Worm (Caenorhabditis elegans): ENCODE results near the gene PDB1.1.

Gene PDB1.1

DNA sequence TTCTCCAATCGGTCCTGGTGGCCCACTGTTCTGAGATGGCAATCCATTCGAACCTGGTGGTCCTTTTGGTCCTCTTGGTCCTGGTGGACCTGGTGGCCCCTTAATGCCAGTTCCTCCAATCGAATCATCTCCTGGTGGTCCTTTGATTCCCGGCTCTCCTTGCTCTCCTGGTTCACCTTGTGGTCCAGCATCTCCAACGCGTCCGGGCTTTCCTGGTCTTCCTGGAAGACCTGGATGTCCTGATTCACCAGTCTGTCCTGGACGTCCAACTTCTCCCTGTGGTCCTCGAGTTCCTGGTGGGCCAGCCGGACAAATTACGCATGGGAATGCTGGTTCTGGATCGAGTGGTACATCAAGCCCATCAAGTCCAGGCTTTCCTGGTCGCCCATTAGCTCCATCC, 22.0 kb downstream of the PDB1.1 start:
- no peak for TF ChIP-seq unc-62 (GFP tag; optimal IDR thresholded peaks at IDR 0.05)

DNA sequence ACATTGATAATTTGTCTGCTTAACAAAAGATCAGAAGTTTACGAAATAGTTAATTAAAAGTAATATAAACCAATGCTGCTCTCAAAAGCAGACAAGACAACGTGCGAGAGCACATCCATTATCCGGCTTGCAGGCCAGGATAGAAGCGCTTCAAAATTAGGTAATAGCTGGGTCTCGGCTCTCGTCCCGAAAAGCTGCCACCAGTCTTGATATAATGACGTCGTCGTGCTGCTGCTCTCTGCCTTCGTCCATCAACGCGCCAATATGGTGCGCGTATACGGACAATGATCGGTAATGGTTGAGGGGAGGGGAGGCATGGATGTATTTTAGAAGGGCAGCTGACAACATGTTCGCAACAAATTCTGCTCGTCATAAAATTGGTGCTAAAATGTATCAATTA, 24.4 kb downstream of the PDB1.1 start:
- TF ChIP-seq unc-62 (GFP tag; optimal IDR thresholded peaks at IDR 0.05), result no peak

DNA sequence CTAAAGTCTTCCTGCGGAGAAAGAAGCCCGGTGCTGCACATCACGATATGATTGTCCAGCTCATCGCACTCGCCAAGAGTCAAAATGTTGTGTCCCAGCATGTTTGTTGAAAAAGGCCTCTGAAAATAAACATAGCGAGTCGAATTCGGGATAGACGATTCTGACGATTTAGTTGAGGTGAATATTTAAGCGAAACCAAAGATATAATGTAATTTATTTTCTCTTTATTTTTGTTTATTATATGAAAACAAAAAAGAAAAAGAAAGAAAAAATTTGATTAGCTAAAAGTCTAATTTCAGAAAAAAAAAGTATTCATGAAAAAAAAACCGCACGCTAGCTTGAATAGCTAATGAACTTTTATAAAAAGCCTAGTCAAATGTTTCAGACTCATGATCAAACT, 26.3 kb downstream of the PDB1.1 start, which contains the start of gene ceh-14:
ceh-14 (minus strand) TSS at position 101 of the 400 bp plus-strand sequence.
- no peak for TF ChIP-seq unc-62 (GFP tag; optimal IDR thresholded peaks at IDR 0.05)

DNA sequence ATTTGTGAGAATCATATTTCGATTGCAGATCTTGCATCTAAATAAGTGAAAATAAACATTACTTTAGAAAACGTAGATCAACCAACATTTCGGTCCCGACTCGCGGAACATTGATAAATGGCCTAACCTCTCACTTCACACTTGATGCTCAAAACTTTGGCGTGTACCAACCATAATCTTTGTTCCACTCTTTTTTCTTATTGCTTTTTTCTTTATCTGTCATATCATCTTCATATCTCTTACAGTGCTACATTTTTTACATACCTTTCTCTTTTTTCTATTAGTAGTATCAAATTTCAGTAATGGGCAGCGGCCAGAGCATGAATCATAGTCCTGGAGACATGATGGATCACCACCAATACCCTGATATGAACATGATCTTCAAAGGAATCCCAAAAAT, 33.6 kb downstream of the PDB1.1 start, which contains the start of gene F46C8.3:
F46C8.3 (plus strand) TSS at position 301 of the 400 bp plus-strand sequence.
- TF ChIP-seq unc-62 (GFP tag; optimal IDR thresholded peaks at IDR 0.05), result no peak

- TF ChIP-seq unc-62 (GFP tag; optimal IDR thresholded peaks at IDR 0.05), result no peak
Measured at ce11 chrX:7523799-7524198, 35.1 kb downstream of the PDB1.1 start.

- no peak for TF ChIP-seq unc-62 (GFP tag; optimal IDR thresholded peaks at IDR 0.05)
Measured at ce11 chrX:7522595-7522994, 36.3 kb downstream of the PDB1.1 start.

DNA sequence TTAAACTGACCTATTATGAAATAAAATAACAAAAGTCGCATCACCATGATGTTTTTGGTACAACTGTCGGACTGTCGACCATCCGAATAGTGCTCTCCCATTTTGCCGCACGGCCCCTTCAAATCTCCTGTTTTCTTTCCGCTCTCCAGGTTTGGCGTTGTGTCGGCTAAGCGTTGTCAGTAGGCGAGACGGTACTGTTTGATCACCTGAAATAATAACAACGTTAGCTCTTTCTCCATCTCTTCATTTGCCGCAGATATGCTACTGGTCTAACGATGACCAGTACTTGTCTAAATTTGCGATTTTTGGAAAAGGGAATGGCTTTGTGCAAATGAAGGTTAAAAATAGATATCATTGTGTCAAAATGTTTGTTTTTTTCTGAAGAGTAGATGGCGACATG, 39.3 kb downstream of the PDB1.1 start, which contains the start of gene chts-1:
chts-1 (minus strand) TSS at position 101 of the 400 bp plus-strand sequence.
- no peak for TF ChIP-seq unc-62 (GFP tag; optimal IDR thresholded peaks at IDR 0.05)

- no peak for TF ChIP-seq unc-62 (GFP tag; optimal IDR thresholded peaks at IDR 0.05)
Measured at ce11 chrX:7512714-7513113, 46.2 kb downstream of the PDB1.1 start.

- TF ChIP-seq unc-62 (GFP tag; optimal IDR thresholded peaks at IDR 0.05), result no peak
Measured at ce11 chrX:7507141-7507540, 51.7 kb downstream of the PDB1.1 start.
